Worm (Caenorhabditis elegans): ENCODE results near the gene eif-2Bdelta.

DNA sequence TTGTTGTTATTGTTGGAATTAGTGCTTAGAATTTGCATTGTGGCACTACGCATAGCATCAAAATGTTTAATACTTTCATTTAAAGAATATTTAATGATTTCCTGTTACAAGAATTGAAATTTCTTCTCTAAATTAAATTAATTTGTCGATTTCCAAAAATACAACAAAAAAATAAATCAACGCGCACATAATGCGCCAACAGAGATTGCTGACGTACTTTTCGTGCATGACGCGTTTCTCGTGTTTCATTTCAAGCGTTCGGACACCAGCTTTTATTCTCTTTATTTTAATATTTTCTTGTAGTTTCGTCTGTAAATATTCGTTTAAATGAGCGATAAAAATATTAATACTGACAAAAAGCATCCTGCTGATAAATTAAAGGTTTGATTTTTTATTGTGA lies at the start of gene eif-2Bdelta:
- TF ChIP-seq ztf-11 (tag; optimal IDR thresholded peaks at IDR 0.05) (no peak), ceh-16 (tag; optimal IDR thresholded peaks at IDR 0.05) (no peak), ceh-82 (tag; optimal IDR thresholded peaks at IDR 0.05) (no peak), ztf-4 (tag; optimal IDR thresholded peaks at IDR 0.05) (no peak), elt-3 (tag; optimal IDR thresholded peaks at IDR 0.05) (no peak), ama-1 (optimal IDR thresholded peaks at IDR 0.05) (no peak), snpc-4 (tag; optimal IDR thresholded peaks at IDR 0.05) (peak; percentile 46), daf-12 (tag; optimal IDR thresholded peaks at IDR 0.05) (no peak)
